Fruit fly (Drosophila melanogaster): Measurements from ENCODE around the gene mtd.
A peak's percentile ranks its signal among the peaks of the same experiment; 100 is the strongest.

Gene mtd

dm6 chr3R:5363412-5363811 is 13.2 kb upstream of the mtd start (continued):
- 0 out of 2 replicates have a peak, but pooled peaks have one; percentile 13 for TF ChIP-seq sna (GFP tag; IDR thresholded peaks at IDR 0.05; ENCODE audit: partially characterized antibody)
- TF ChIP-seq crol (GFP tag; IDR thresholded peaks at IDR 0.05), result peak; percentile 50; the same call in 1 of the 2 replicates
- no peak for TF ChIP-seq prd (optimal IDR thresholded peaks at IDR 0.05)
- no peak for TF ChIP-seq prd (GFP tag; IDR thresholded peaks at IDR 0.05)
- no peak for TF ChIP-seq CG12942 (GFP tag; optimal IDR thresholded peaks at IDR 0.05)
- no peak for TF ChIP-seq salm (tag; optimal IDR thresholded peaks at IDR 0.05)
- TF ChIP-seq zfh1 (GFP tag; IDR thresholded peaks at IDR 0.05), result no peak
- TF ChIP-seq dan (GFP tag; IDR thresholded peaks at IDR 0.05), result no peak
- TF ChIP-seq chif (GFP tag; optimal IDR thresholded peaks at IDR 0.05), result no peak
- TF ChIP-seq croc (GFP tag; conservative IDR thresholded peaks at IDR 0.05), result no peak
- no peak for TF ChIP-seq CG15479 (GFP tag; optimal IDR thresholded peaks at IDR 0.05)
- TF ChIP-seq gsb (GFP tag; IDR thresholded peaks at IDR 0.05), result no peak
- no peak for TF ChIP-seq CG6272 (GFP tag; IDR thresholded peaks at IDR 0.05)
- no peak for TF ChIP-seq Sox100B (GFP tag; optimal IDR thresholded peaks at IDR 0.05)
- no peak for TF ChIP-seq cwo (GFP tag; optimal IDR thresholded peaks at IDR 0.05)
- TF ChIP-seq CG8089 (GFP tag; optimal IDR thresholded peaks at IDR 0.05), result no peak
- no peak for TF ChIP-seq Aef1 (GFP tag; IDR thresholded peaks at IDR 0.05)
- peak; percentile 90 for TF ChIP-seq oc (tag; optimal IDR thresholded peaks at IDR 0.05)
- no peak for TF ChIP-seq zfh2 (GFP tag; optimal IDR thresholded peaks at IDR 0.05)
- peak; percentile 83 for TF ChIP-seq sqz (GFP tag; optimal IDR thresholded peaks at IDR 0.05)
- peak; percentile 79 for TF ChIP-seq nom (GFP tag; optimal IDR thresholded peaks at IDR 0.05)
- TF ChIP-seq CG18262 (tag; optimal IDR thresholded peaks at IDR 0.05), result no peak
- TF ChIP-seq CG5245 (GFP tag; optimal IDR thresholded peaks at IDR 0.05), result no peak
- TF ChIP-seq her (GFP tag; optimal IDR thresholded peaks at IDR 0.05), result no peak
- no peak for TF ChIP-seq chn (GFP tag; optimal IDR thresholded peaks at IDR 0.05)
- TF ChIP-seq zf30C (GFP tag; optimal IDR thresholded peaks at IDR 0.05), result no peak
- TF ChIP-seq Dfd (GFP tag; optimal IDR thresholded peaks at IDR 0.05), result no peak
- no peak for TF ChIP-seq CG18619 (GFP tag; optimal IDR thresholded peaks at IDR 0.05)
- no peak for TF ChIP-seq CG10431 (GFP tag; optimal IDR thresholded peaks at IDR 0.05)
- 0 out of 3 replicates have a peak, but pooled peaks have one; percentile 17 for TF ChIP-seq B-H1 (GFP tag; IDR thresholded peaks at IDR 0.05)
- no peak for TF ChIP-seq CG9727 (GFP tag; optimal IDR thresholded peaks at IDR 0.05)
- TF ChIP-seq CG10543 (GFP tag; optimal IDR thresholded peaks at IDR 0.05), result peak; percentile 68
- no peak for TF ChIP-seq inv (GFP tag; IDR thresholded peaks at IDR 0.05; ENCODE audit: partially characterized antibody)
- peak; percentile 11 for TF ChIP-seq Blimp-1 (GFP tag; optimal IDR thresholded peaks at IDR 0.05)
- no peak for TF ChIP-seq CG8388 (GFP tag; optimal IDR thresholded peaks at IDR 0.05)
- TF ChIP-seq vvl (GFP tag; IDR thresholded peaks at IDR 0.05), result no peak
- no peak for TF ChIP-seq en (GFP tag; optimal IDR thresholded peaks at IDR 0.05)
- TF ChIP-seq dm (GFP tag; optimal IDR thresholded peaks at IDR 0.05), result no peak
- no peak for TF ChIP-seq Jarid2 (GFP tag; optimal IDR thresholded peaks at IDR 0.05)
- TF ChIP-seq mirr (GFP tag; optimal IDR thresholded peaks at IDR 0.05), result no peak
- peak; percentile 93 for TF ChIP-seq ftz-f1 (GFP tag; optimal IDR thresholded peaks at IDR 0.05)
- TF ChIP-seq grau (tag; optimal IDR thresholded peaks at IDR 0.05), result no peak
- TF ChIP-seq Med (GFP tag), result peak; percentile 37
- no peak for TF ChIP-seq pnt (GFP tag; optimal IDR thresholded peaks at IDR 0.05)
- TF ChIP-seq Hsf (GFP tag; optimal IDR thresholded peaks at IDR 0.05), result no peak
- no peak for TF ChIP-seq Drgx (GFP tag; IDR thresholded peaks at IDR 0.05)
- TF ChIP-seq insv (GFP tag; optimal IDR thresholded peaks at IDR 0.05), result no peak
- no peak for TF ChIP-seq CG11085 (GFP tag; IDR thresholded peaks at IDR 0.05)
- TF ChIP-seq CG6654 (GFP tag; optimal IDR thresholded peaks at IDR 0.05), result no peak
- no peak for TF ChIP-seq CG7963 (GFP tag; IDR thresholded peaks at IDR 0.05; ENCODE audit: partially characterized antibody)
- no peak for TF ChIP-seq Camta (GFP tag; optimal IDR thresholded peaks at IDR 0.05)
- TF ChIP-seq bigmax (GFP tag; optimal IDR thresholded peaks at IDR 0.05), result no peak

Measured in whole organism, embryonic.